Worm (Caenorhabditis elegans) whole organism, L4 larva: ENCODE measurements around the gene B0563.7.
A peak's percentile ranks its signal among the peaks of the same experiment; 100 is the strongest.

ENCODE experiments used
- F26F4.8 ChIP-seq: fragments of 200-800 bp; sonication (Bioruptor generic); conservative IDR thresholded peaks from 2 replicates; pipeline ENCODE4 v1.3.6; 2022; ENCODE audit warnings: missing genetic modification characterization, missing compliant biosample characterization
- F44E2.7 ChIP-seq: fragments of 200-800 bp; sonication (Bioruptor generic); IDR thresholded peaks from 2 replicates; pipeline ENCODE4 v2.1.2; 2022; ENCODE audit warnings: missing genetic modification characterization, missing compliant biosample characterization
- F49E8.2 ChIP-seq: sonication (generic microtip); optimal IDR thresholded peaks from 2 replicates; lab custom pipeline; 2016; ENCODE audit warnings: missing compliant biosample characterization, mild to moderate bottlenecking, missing genetic modification characterization, borderline replicate concordance
- R02D3.7 ChIP-seq: fragments of 150-350 bp; sonication (generic microtip); optimal IDR thresholded peaks from 3 replicates; lab custom pipeline; 2014; ENCODE audit warnings: missing biosample characterization, missing genetic modification characterization
- T26A8.4 ChIP-seq: fragments of 200-800 bp; sonication (Bioruptor generic); IDR thresholded peaks from 2 replicates; pipeline ENCODE4 v1.3.6; 2022; ENCODE audit warnings: missing genetic modification characterization, missing compliant biosample characterization
- Y5F2A.4 ChIP-seq: fragments of 200-800 bp; sonication (Bioruptor generic); optimal IDR thresholded peaks from 2 replicates; lab custom pipeline; 2018; ENCODE audit warnings: mild to moderate bottlenecking, missing genetic modification characterization, missing compliant biosample characterization
- ZK337.2 ChIP-seq: fragments of 200-800 bp; sonication (Bioruptor generic); IDR thresholded peaks from 2 replicates; pipeline ENCODE4 v1.3.6; 2022; ENCODE audit warnings: missing genetic modification reagents, missing genetic modification characterization, missing compliant biosample characterization
- aly-2 ChIP-seq: sonication (generic microtip); optimal IDR thresholded peaks from 2 replicates; lab custom pipeline; 2018; ENCODE audit warnings: missing biosample characterization, missing genetic modification characterization
- arid-1 ChIP-seq: fragments of 200-800 bp; sonication (Bioruptor generic); conservative IDR thresholded peaks from 2 replicates; pipeline ENCODE4 v1.3.6; 2022; ENCODE audit warnings: missing genetic modification reagents, missing genetic modification characterization, missing compliant biosample characterization
- attf-4 ChIP-seq: sonication (generic microtip); optimal IDR thresholded peaks from 3 replicates; lab custom pipeline; 2017; ENCODE audit warnings: missing biosample characterization, missing genetic modification characterization
- ceh-20 ChIP-seq: fragments of 200-800 bp; sonication (Bioruptor generic); IDR thresholded peaks from 2 replicates; pipeline ENCODE4 v1.3.6; 2022; ENCODE audit warnings: missing genetic modification reagents, missing genetic modification characterization, missing compliant biosample characterization
- ceh-28 ChIP-seq: fragments of 150-350 bp; optimal IDR thresholded peaks from 2 replicates; lab custom pipeline; 2014; ENCODE audit warnings: missing biosample characterization, missing genetic modification reagents, missing genetic modification characterization
- ceh-62 ChIP-seq: sonication (generic microtip); optimal IDR thresholded peaks from 2 replicates; lab custom pipeline; 2017; ENCODE audit warnings: missing biosample characterization, missing genetic modification characterization
- ceh-82 ChIP-seq: sonication (generic microtip); optimal IDR thresholded peaks from 2 replicates; lab custom pipeline; 2017; ENCODE audit warnings: missing biosample characterization, missing genetic modification characterization
- cey-2 ChIP-seq: sonication (generic microtip); optimal IDR thresholded peaks from 3 replicates; lab custom pipeline; 2017; ENCODE audit warnings: missing genetic modification characterization, mild to moderate bottlenecking, missing compliant biosample characterization, antibody characterized with exemption, borderline replicate concordance; ENCODE audit not compliant: insufficient read depth
- daf-8 ChIP-seq: fragments of 200-800 bp; sonication (Bioruptor generic); IDR thresholded peaks from 2 replicates; pipeline ENCODE4 v1.3.6; 2022; ENCODE audit warnings: missing genetic modification characterization, missing compliant biosample characterization
- dpl-1 ChIP-seq: fragments of 150-350 bp; optimal IDR thresholded peaks from 2 replicates; lab custom pipeline; 2014; ENCODE audit warnings: missing biosample characterization, missing genetic modification reagents, missing genetic modification characterization
- egl-43 ChIP-seq: fragments of 200-800 bp; sonication (Bioruptor generic); IDR thresholded peaks from 2 replicates; pipeline ENCODE4 v1.3.6; 2022; ENCODE audit warnings: missing genetic modification reagents, missing genetic modification characterization, missing compliant biosample characterization
- fkh-10 ChIP-seq: fragments of 150-350 bp; optimal IDR thresholded peaks from 2 replicates; lab custom pipeline; 2014; ENCODE audit warnings: missing biosample characterization, missing genetic modification reagents, missing genetic modification characterization
- hlh-30 ChIP-seq: sonication (generic microtip); optimal IDR thresholded peaks from 2 replicates; lab custom pipeline; 2017; ENCODE audit warnings: antibody characterized with exemption, mild to moderate bottlenecking, missing genetic modification characterization, missing compliant biosample characterization; ENCODE audit not compliant: insufficient read depth
- hmg-1.1 ChIP-seq: fragments of 200-800 bp; sonication (Bioruptor generic); IDR thresholded peaks from 2 replicates; pipeline ENCODE4 v1.3.6; 2022; ENCODE audit warnings: missing genetic modification reagents, missing genetic modification characterization, missing compliant biosample characterization
- jun-1 ChIP-seq: fragments of 150-350 bp; optimal IDR thresholded peaks from 2 replicates; lab custom pipeline; 2014; ENCODE audit warnings: missing biosample characterization, missing genetic modification reagents, missing genetic modification characterization
- lin-1 ChIP-seq: fragments of 200-800 bp; sonication (Bioruptor generic); IDR thresholded peaks from 2 replicates; pipeline ENCODE4 v1.3.6; 2022; ENCODE audit warnings: missing genetic modification reagents, missing genetic modification characterization, missing compliant biosample characterization
- madf-9 ChIP-seq: fragments of 200-800 bp; sonication (Bioruptor generic); conservative IDR thresholded peaks from 2 replicates; pipeline ENCODE4 v1.3.6; 2022; ENCODE audit warnings: missing genetic modification reagents, missing genetic modification characterization, missing compliant biosample characterization
- mdl-1 ChIP-seq, 2 experiments: fragments of 150-350 bp in 1 of 2; sonication (generic microtip) in 1 of 2; optimal IDR thresholded peaks; 2 replicates each; lab custom pipeline; 2014 to 2017; ENCODE audit warnings: missing biosample characterization in 2 of 2, missing genetic modification characterization in 2 of 2
- mep-1 ChIP-seq: fragments of 150-350 bp; sonication (generic microtip); optimal IDR thresholded peaks from 3 replicates; lab custom pipeline; 2014; ENCODE audit warnings: missing biosample characterization, missing genetic modification characterization
- mes-2 ChIP-seq: sonication (generic microtip); optimal IDR thresholded peaks from 2 replicates; lab custom pipeline; 2016; ENCODE audit warnings: missing genotype, mild to moderate bottlenecking, missing genetic modification characterization, missing compliant biosample characterization; ENCODE audit not compliant: poor library complexity, severe bottlenecking
- mxl-2 ChIP-seq: fragments of 200-800 bp; sonication (Bioruptor generic); conservative IDR thresholded peaks from 2 replicates; pipeline ENCODE4 v1.3.6; 2022; ENCODE audit warnings: missing genetic modification reagents, missing genetic modification characterization, missing compliant biosample characterization
- nhr-102 ChIP-seq: sonication (generic microtip); optimal IDR thresholded peaks from 2 replicates; lab custom pipeline; 2016; ENCODE audit warnings: mild to moderate bottlenecking, missing genetic modification characterization, moderate library complexity, missing compliant biosample characterization
- nhr-11 ChIP-seq: fragments of 150-350 bp; optimal IDR thresholded peaks from 2 replicates; lab custom pipeline; 2014; ENCODE audit warnings: missing biosample characterization, missing genetic modification characterization
- nhr-237 ChIP-seq: sonication (generic microtip); optimal IDR thresholded peaks from 2 replicates; lab custom pipeline; 2017; ENCODE audit warnings: missing biosample characterization, missing genetic modification characterization
- nhr-25 ChIP-seq: sonication (generic microtip); optimal IDR thresholded peaks from 2 replicates; lab custom pipeline; 2017; ENCODE audit warnings: missing genetic modification characterization, mild to moderate bottlenecking, missing compliant biosample characterization, antibody characterized with exemption, moderate library complexity, borderline replicate concordance; ENCODE audit not compliant: insufficient read depth
- nhr-41 ChIP-seq: fragments of 200-800 bp; sonication (Bioruptor generic); IDR thresholded peaks from 2 replicates; pipeline ENCODE4 v1.3.6; 2022; ENCODE audit warnings: missing genetic modification reagents, missing genetic modification characterization, missing compliant biosample characterization
- nhr-42 ChIP-seq: fragments of 200-800 bp; sonication (Bioruptor generic); IDR thresholded peaks from 2 replicates; pipeline ENCODE4 v1.3.6; 2022; ENCODE audit warnings: missing genetic modification characterization, missing compliant biosample characterization
- nhr-76 ChIP-seq: fragments of 150-350 bp; optimal IDR thresholded peaks from 2 replicates; lab custom pipeline; 2014; ENCODE audit warnings: missing biosample characterization, missing genetic modification characterization
- pha-4 ChIP-seq, 2 experiments: fragments of 150-350 bp in 1 of 2; fragments of 200-800 bp in 1 of 2; sonication (Bioruptor generic) in 1 of 2; IDR thresholded peaks in 1 of 2; optimal IDR thresholded peaks in 1 of 2; 2 replicates each; pipeline versions ENCODE4 v1.3.6 to Lab custom; 2014 to 2022; ENCODE audit warnings: missing genetic modification characterization in 2 of 2, missing genetic modification reagents in 2 of 2, missing biosample characterization in 1 of 2, missing compliant biosample characterization in 1 of 2
- php-3 ChIP-seq: fragments of 200-800 bp; sonication (Bioruptor generic); IDR thresholded peaks from 2 replicates; pipeline ENCODE4 v1.3.6; 2022; ENCODE audit warnings: missing genetic modification reagents, missing genetic modification characterization, missing compliant biosample characterization
- rbr-2 ChIP-seq: sonication (generic microtip); optimal IDR thresholded peaks from 2 replicates; lab custom pipeline; 2016; ENCODE audit warnings: missing genotype, missing genetic modification characterization, missing compliant biosample characterization
- set-16 ChIP-seq: fragments of 200-800 bp; sonication (Bioruptor generic); IDR thresholded peaks from 2 replicates; pipeline ENCODE4 v1.3.6; 2022; ENCODE audit warnings: missing genetic modification reagents, missing genetic modification characterization, missing compliant biosample characterization
- snpc-1.2 ChIP-seq: fragments of 200-800 bp; sonication (Bioruptor generic); IDR thresholded peaks from 2 replicates; pipeline ENCODE4 v1.3.6; 2022; ENCODE audit warnings: missing genetic modification reagents, missing genetic modification characterization, missing compliant biosample characterization
- snpc-4 ChIP-seq: fragments of 150-350 bp; optimal IDR thresholded peaks from 2 replicates; lab custom pipeline; 2014; ENCODE audit warnings: missing biosample characterization, missing genetic modification characterization
- tag-97 ChIP-seq: fragments of 200-800 bp; sonication (Bioruptor generic); IDR thresholded peaks from 2 replicates; pipeline ENCODE4 v1.3.6; 2022; ENCODE audit warnings: missing genetic modification characterization, missing compliant biosample characterization
- tra-1 ChIP-seq: fragments of 200-800 bp; sonication (Bioruptor generic); IDR thresholded peaks from 2 replicates; pipeline ENCODE4 v1.3.6; 2022; ENCODE audit warnings: missing genetic modification reagents, missing genetic modification characterization, missing compliant biosample characterization
- unc-130 ChIP-seq: sonication (generic microtip); optimal IDR thresholded peaks from 2 replicates; lab custom pipeline; 2016; ENCODE audit warnings: missing genetic modification reagents, missing genetic modification characterization, missing compliant biosample characterization
- unc-39 ChIP-seq: sonication (generic microtip); optimal IDR thresholded peaks from 2 replicates; lab custom pipeline; 2017; ENCODE audit warnings: missing biosample characterization, missing genetic modification characterization
- unc-62 ChIP-seq, 3 experiments: fragments of 150-350 bp in 1 of 3; sonication (generic microtip); optimal IDR thresholded peaks in 2 of 3; peaks in 1 of 3; 1 replicate in 1 of 3; 2 replicates in 2 of 3; lab custom pipeline; 2014 to 2017; ENCODE audit warnings: missing biosample characterization in 3 of 3, missing genetic modification characterization in 3 of 3, missing genetic modification reagents in 3 of 3, missing genotype in 1 of 3
- zfp-2 ChIP-seq: sonication (generic microtip); optimal IDR thresholded peaks from 2 replicates; lab custom pipeline; 2016; ENCODE audit warnings: mild to moderate bottlenecking, missing genetic modification characterization, missing compliant biosample characterization
- zfp-3 ChIP-seq: fragments of 200-800 bp; sonication (Bioruptor generic); conservative IDR thresholded peaks from 2 replicates; pipeline ENCODE4 v1.3.6; 2022; ENCODE audit warnings: missing genetic modification reagents, missing genetic modification characterization, missing compliant biosample characterization
- zip-2 ChIP-seq: fragments of 150-350 bp; optimal IDR thresholded peaks from 2 replicates; lab custom pipeline; 2014; ENCODE audit warnings: missing biosample characterization, missing genetic modification characterization
- ztf-7 ChIP-seq: fragments of 150-350 bp; optimal IDR thresholded peaks from 2 replicates; lab custom pipeline; 2014; ENCODE audit warnings: missing biosample characterization, missing genetic modification characterization

Gene B0563.7

ce11 chrX:9150269-9150744 lies 3.8 kb downstream of the B0563.7 start, which contains the start of gene tmbi-4 (continued):
- TF ChIP-seq nhr-42 (no peak), egl-43 (GFP tag; lab: Robert Waterston, UW) (no peak), ceh-62 (no peak), nhr-237 (tag; lab: Kevin White, UChicago) (no peak), nhr-76 (tag; lab: Kevin White, UChicago) (no peak), ceh-82 (no peak), mdl-1 (tag; optimal IDR thresholded peaks at IDR 0.05; lab: Kevin White, UChicago) (peak in 1 of 2 experiments; percentile 47), attf-4 (tag; lab: Kevin White, UChicago) (no peak), rbr-2 (tag; lab: Kevin White, UChicago) (peak; percentile 30), mep-1 (tag; lab: Kevin White, UChicago) (peak; percentile 74), zip-2 (tag; lab: Kevin White, UChicago) (no peak), T26A8.4 (GFP tag; lab: Robert Waterston, UW) (no peak), zfp-2 (tag; lab: Kevin White, UChicago) (no peak), aly-2 (tag; lab: Kevin White, UChicago) (no peak), ztf-7 (tag; lab: Kevin White, UChicago) (peak; percentile 12), hmg-1.1 (peak; percentile 44), daf-8 (GFP tag; lab: Robert Waterston, UW) (no peak), pha-4 (GFP tag; IDR thresholded peaks at IDR 0.05; lab: Robert Waterston, UW) (no peak), pha-4 (tag; optimal IDR thresholded peaks at IDR 0.05; lab: Kevin White, UChicago) (peak; percentile 69), madf-9 (GFP tag; lab: Robert Waterston, UW) (no peak), jun-1 (tag; lab: Kevin White, UChicago) (no peak), nhr-25 (tag; lab: Kevin White, UChicago) (no peak), F44E2.7 (GFP tag; lab: Robert Waterston, UW) (no peak), ceh-20 (peak; percentile 36; the same call in 1 of the 2 replicates), Y5F2A.4 (no peak), mes-2 (peak; percentile 76), ceh-28 (tag; lab: Kevin White, UChicago) (no peak), snpc-4 (tag; lab: Kevin White, UChicago) (no peak), nhr-41 (GFP tag; lab: Robert Waterston, UW) (no peak), hlh-30 (tag; lab: Kevin White, UChicago) (peak; percentile 87), F49E8.2 (tag; lab: Kevin White, UChicago) (no peak), tra-1 (GFP tag; lab: Robert Waterston, UW) (no peak), set-16 (no peak), dpl-1 (GFP tag; lab: Kevin White, UChicago) (peak; percentile 24), unc-62 (GFP tag; optimal IDR thresholded peaks at IDR 0.05 in 1 of 2; lab: Kevin White, UChicago) (peak in 1 of 2 experiments; percentile 87), unc-62 (tag; optimal IDR thresholded peaks at IDR 0.05; lab: Kevin White, UChicago) (no peak), cey-2 (no peak), unc-130 (no peak), unc-39 (tag; lab: Kevin White, UChicago) (no peak), mxl-2 (GFP tag; lab: Robert Waterston, UW) (no peak), php-3 (GFP tag; lab: Robert Waterston, UW) (no peak), fkh-10 (GFP tag; lab: Kevin White, UChicago) (peak; percentile 23), zfp-3 (no peak), snpc-1.2 (GFP tag; lab: Robert Waterston, UW) (no peak), R02D3.7 (no peak), nhr-102 (no peak), F26F4.8 (GFP tag; lab: Robert Waterston, UW) (no peak), nhr-11 (tag; lab: Kevin White, UChicago) (peak; percentile 51), arid-1 (no peak), lin-1 (no peak), ZK337.2 (GFP tag; lab: Robert Waterston, UW) (no peak), tag-97 (GFP tag; lab: Robert Waterston, UW) (no peak)
